Fruit fly (Drosophila melanogaster) whole organism, prepupa: ENCODE measurements around the gene Indy.

Source experiments
- Blimp-1 ChIP-seq: fragments of 200-800 bp; sonication (Bioruptor generic); optimal IDR thresholded peaks from 3 replicates; lab custom pipeline; 2017; ENCODE audit warnings: missing biosample characterization, missing genetic modification characterization, mild to moderate bottlenecking, moderate library complexity, missing genetic modification reagents
- CG10631 ChIP-seq: fragments of 200-800 bp; sonication (Bioruptor generic); optimal IDR thresholded peaks from 2 replicates; lab custom pipeline; 2016; ENCODE audit warnings: missing biosample characterization, missing genetic modification characterization
- CG10669 ChIP-seq: fragments of 200-800 bp; sonication (Bioruptor generic); optimal IDR thresholded peaks from 3 replicates; lab custom pipeline; 2018; ENCODE audit warnings: missing biosample characterization, mild to moderate bottlenecking, missing genetic modification characterization, moderate library complexity
- CG11294 ChIP-seq: fragments of 200-800 bp; sonication (Bioruptor generic); IDR thresholded peaks from 2 replicates; pipeline ENCODE4 v1.3.6; 2022; ENCODE audit warnings: missing biosample characterization, missing genetic modification characterization
- CG11762 ChIP-seq: fragments of 200-800 bp; sonication (Bioruptor generic); optimal IDR thresholded peaks from 3 replicates; lab custom pipeline; 2016; ENCODE audit warnings: missing biosample characterization, missing genetic modification characterization; ENCODE audit not compliant: insufficient read depth
- CG15336 ChIP-seq: fragments of 200-800 bp; sonication (Bioruptor generic); IDR thresholded peaks from 2 replicates; pipeline ENCODE4 v1.3.6; 2022; ENCODE audit warnings: missing biosample characterization, missing genetic modification characterization
- CG1621 ChIP-seq: fragments of 200-800 bp; sonication (Bioruptor generic); optimal IDR thresholded peaks from 3 replicates; lab custom pipeline; 2018; ENCODE audit warnings: missing biosample characterization, mild to moderate bottlenecking, missing genetic modification characterization
- CG16779 ChIP-seq: fragments of 200-800 bp; sonication (Bioruptor generic); optimal IDR thresholded peaks from 3 replicates; lab custom pipeline; 2017; ENCODE audit warnings: missing biosample characterization, mild to moderate bottlenecking, missing genetic modification characterization
- CG31627 ChIP-seq: fragments of 200-800 bp; sonication (Bioruptor generic); optimal IDR thresholded peaks from 3 replicates; lab custom pipeline; 2016; ENCODE audit warnings: missing biosample characterization, missing genetic modification characterization
- CG32006 ChIP-seq: fragments of 200-800 bp; sonication (Bioruptor generic); optimal IDR thresholded peaks from 3 replicates; lab custom pipeline; 2017; ENCODE audit warnings: missing biosample characterization, mild to moderate bottlenecking, missing genetic modification characterization
- CG34406 ChIP-seq: fragments of 200-800 bp; sonication (Bioruptor generic); optimal IDR thresholded peaks from 3 replicates; lab custom pipeline; 2016; ENCODE audit warnings: missing biosample characterization, missing genetic modification characterization
- CG3919 ChIP-seq: fragments of 200-800 bp; sonication (Bioruptor generic); optimal IDR thresholded peaks from 3 replicates; lab custom pipeline; 2016; ENCODE audit warnings: missing biosample characterization, missing genetic modification characterization
- CG4318 ChIP-seq: fragments of 200-800 bp; sonication (Bioruptor generic); optimal IDR thresholded peaks from 3 replicates; lab custom pipeline; 2017; ENCODE audit warnings: missing biosample characterization, mild to moderate bottlenecking, missing genetic modification characterization
- CG6163 ChIP-seq: fragments of 200-800 bp; sonication (Bioruptor generic); IDR thresholded peaks from 3 replicates; pipeline ENCODE4 v1.3.6; 2022; ENCODE audit warnings: missing biosample characterization, missing genetic modification characterization
- CG6276 ChIP-seq: fragments of 200-800 bp; sonication (Bioruptor generic); optimal IDR thresholded peaks from 2 replicates; lab custom pipeline; 2017; ENCODE audit warnings: missing biosample characterization, mild to moderate bottlenecking, missing genetic modification characterization
- CG6792 ChIP-seq: fragments of 200-800 bp; sonication (Bioruptor generic); optimal IDR thresholded peaks from 3 replicates; lab custom pipeline; 2016; ENCODE audit warnings: missing biosample characterization, missing genetic modification characterization
- CG6808 ChIP-seq: fragments of 200-800 bp; sonication (Bioruptor generic); optimal IDR thresholded peaks from 3 replicates; lab custom pipeline; 2017; ENCODE audit warnings: missing biosample characterization, missing genetic modification characterization, mild to moderate bottlenecking, moderate library complexity, missing genetic modification reagents
- CG6854 ChIP-seq: fragments of 200-800 bp; sonication (Bioruptor generic); optimal IDR thresholded peaks from 2 replicates; lab custom pipeline; 2017; ENCODE audit warnings: missing biosample characterization, mild to moderate bottlenecking, missing genetic modification characterization
- CG7368 ChIP-seq: fragments of 200-800 bp; sonication (Bioruptor generic); optimal IDR thresholded peaks from 3 replicates; lab custom pipeline; 2016; ENCODE audit warnings: missing biosample characterization, missing genetic modification characterization
- CG8119 ChIP-seq: fragments of 200-800 bp; sonication (Bioruptor generic); IDR thresholded peaks from 3 replicates; pipeline ENCODE4 v1.3.6; 2022; ENCODE audit warnings: missing biosample characterization, missing genetic modification characterization
- CG8319 ChIP-seq: fragments of 200-800 bp; sonication (Bioruptor generic); optimal IDR thresholded peaks from 3 replicates; lab custom pipeline; 2016; ENCODE audit warnings: missing biosample characterization, missing genetic modification characterization
- CG8632 ChIP-seq: fragments of 200-800 bp; sonication (Bioruptor generic); optimal IDR thresholded peaks from 3 replicates; lab custom pipeline; 2016; ENCODE audit warnings: missing biosample characterization, missing genetic modification characterization
- CG9139 ChIP-seq: fragments of 200-800 bp; sonication (Bioruptor generic); optimal IDR thresholded peaks from 3 replicates; lab custom pipeline; 2017; ENCODE audit warnings: missing biosample characterization, mild to moderate bottlenecking, missing genetic modification characterization
- Eip75B ChIP-seq: fragments of 200-800 bp; sonication (Bioruptor generic); optimal IDR thresholded peaks from 3 replicates; lab custom pipeline; 2016; ENCODE audit warnings: missing biosample characterization, missing genetic modification characterization
- Eip78C ChIP-seq: fragments of 200-800 bp; sonication (Bioruptor generic); peaks from one replicate; lab custom pipeline; 2016; ENCODE audit warnings: missing biosample characterization, missing genetic modification characterization
- Eip93F ChIP-seq: fragments of 200-800 bp; sonication (Bioruptor generic); optimal IDR thresholded peaks from 2 replicates; lab custom pipeline; 2016; ENCODE audit warnings: missing biosample characterization, mild to moderate bottlenecking, missing genetic modification characterization
- Ets96B ChIP-seq: fragments of 200-800 bp; optimal IDR thresholded peaks from 2 replicates; lab custom pipeline; 2019; ENCODE audit warnings: missing biosample characterization, mild to moderate bottlenecking, missing genetic modification characterization, moderate library complexity
- Gug ChIP-seq: fragments of 200-800 bp; sonication (Bioruptor generic); IDR thresholded peaks from 2 replicates; pipeline ENCODE4 v1.3.6; 2022; ENCODE audit warnings: missing biosample characterization, missing genetic modification characterization
- Hr38 ChIP-seq: sonication (Bioruptor generic); optimal IDR thresholded peaks from 2 replicates; lab custom pipeline; 2016; ENCODE audit warnings: missing biosample characterization, missing genetic modification characterization
- Hr39 ChIP-seq: fragments of 200-800 bp; sonication (Bioruptor generic); optimal IDR thresholded peaks from 2 replicates; lab custom pipeline; 2016; ENCODE audit warnings: missing biosample characterization, missing genetic modification characterization
- Hr4 ChIP-seq: fragments of 200-800 bp; sonication (Bioruptor generic); optimal IDR thresholded peaks from 3 replicates; lab custom pipeline; 2016; ENCODE audit warnings: missing biosample characterization, missing genetic modification characterization
- Lpt ChIP-seq: fragments of 200-800 bp; sonication (Bioruptor generic); optimal IDR thresholded peaks from 3 replicates; lab custom pipeline; 2016; ENCODE audit warnings: missing biosample characterization, missing genetic modification characterization
- Met ChIP-seq: fragments of 200-800 bp; sonication (Bioruptor generic); optimal IDR thresholded peaks from 3 replicates; lab custom pipeline; 2016; ENCODE audit warnings: missing biosample characterization, missing genetic modification characterization
- OdsH ChIP-seq: fragments of 200-800 bp; sonication (Bioruptor generic); optimal IDR thresholded peaks from 3 replicates; lab custom pipeline; 2016; ENCODE audit warnings: missing biosample characterization, missing genetic modification characterization
- Smox ChIP-seq: fragments of 200-800 bp; sonication (Bioruptor generic); optimal IDR thresholded peaks from 3 replicates; lab custom pipeline; 2016; ENCODE audit warnings: missing biosample characterization, missing genetic modification characterization
- Sox102F ChIP-seq: fragments of 200-800 bp; sonication (Bioruptor generic); optimal IDR thresholded peaks from 2 replicates; lab custom pipeline; 2016; ENCODE audit warnings: missing biosample characterization, mild to moderate bottlenecking, missing genetic modification characterization
- Sox14 ChIP-seq: fragments of 200-800 bp; sonication (Bioruptor generic); optimal IDR thresholded peaks from 3 replicates; lab custom pipeline; 2016; ENCODE audit warnings: missing biosample characterization, missing genetic modification characterization
- achi ChIP-seq: fragments of 200-800 bp; sonication (Bioruptor generic); optimal IDR thresholded peaks from 3 replicates; lab custom pipeline; 2016; ENCODE audit warnings: missing biosample characterization, missing genetic modification characterization
- cyc ChIP-seq: fragments of 200-800 bp; sonication (Bioruptor generic); optimal IDR thresholded peaks from 3 replicates; lab custom pipeline; 2016; ENCODE audit warnings: missing biosample characterization, missing genetic modification characterization
- dsx ChIP-seq: fragments of 200-800 bp; optimal IDR thresholded peaks from 3 replicates; lab custom pipeline; 2019; ENCODE audit warnings: missing biosample characterization, mild to moderate bottlenecking, missing genetic modification characterization, moderate library complexity; ENCODE audit not compliant: poor library complexity, severe bottlenecking
- eg ChIP-seq: fragments of 200-800 bp; sonication (Bioruptor generic); IDR thresholded peaks from 3 replicates; pipeline ENCODE4 v1.3.6; 2022; ENCODE audit warnings: missing biosample characterization, missing genetic modification characterization
- esn ChIP-seq: fragments of 200-800 bp; sonication (Bioruptor generic); optimal IDR thresholded peaks from 2 replicates; lab custom pipeline; 2016; ENCODE audit warnings: missing biosample characterization, mild to moderate bottlenecking, missing genetic modification characterization, moderate library complexity
- fd85E ChIP-seq: fragments of 200-800 bp; sonication (Bioruptor generic); optimal IDR thresholded peaks from 3 replicates; lab custom pipeline; 2016; ENCODE audit warnings: missing biosample characterization, missing genetic modification characterization
- fkh ChIP-seq: fragments of 200-800 bp; sonication (Bioruptor generic); optimal IDR thresholded peaks from 3 replicates; lab custom pipeline; 2017; ENCODE audit warnings: missing biosample characterization, mild to moderate bottlenecking, missing genetic modification characterization, moderate library complexity
- lz ChIP-seq: fragments of 200-800 bp; sonication (Bioruptor generic); optimal IDR thresholded peaks from 3 replicates; lab custom pipeline; 2016; ENCODE audit warnings: missing biosample characterization, missing genetic modification characterization
- net ChIP-seq: fragments of 200-800 bp; sonication (Bioruptor generic); optimal IDR thresholded peaks from 3 replicates; lab custom pipeline; 2016; ENCODE audit warnings: missing biosample characterization, missing genetic modification characterization
- pdm3 ChIP-seq: fragments of 200-800 bp; sonication (Bioruptor generic); optimal IDR thresholded peaks from 3 replicates; lab custom pipeline; 2016; ENCODE audit warnings: missing biosample characterization, missing genetic modification characterization
- spab ChIP-seq: fragments of 200-800 bp; sonication (Bioruptor generic); optimal IDR thresholded peaks from 2 replicates; lab custom pipeline; 2017; ENCODE audit warnings: missing biosample characterization, mild to moderate bottlenecking, missing genetic modification characterization, missing genetic modification reagents
- ss ChIP-seq, 2 experiments: fragments of 200-800 bp; sonication (Bioruptor generic); optimal IDR thresholded peaks; 2 replicates in 1 of 2; 3 replicates in 1 of 2; lab custom pipeline; 2017 to 2018; ENCODE audit warnings: mild to moderate bottlenecking in 2 of 2, missing biosample characterization in 2 of 2, missing genetic modification characterization in 2 of 2, moderate library complexity in 1 of 2
- svp ChIP-seq: fragments of 200-800 bp; sonication (Bioruptor generic); peaks from one replicate; lab custom pipeline; 2016; ENCODE audit warnings: missing biosample characterization, missing genetic modification characterization
- topi ChIP-seq: fragments of 200-800 bp; sonication (Bioruptor generic); optimal IDR thresholded peaks from 3 replicates; lab custom pipeline; 2016; ENCODE audit warnings: missing biosample characterization, missing genetic modification characterization
- vri ChIP-seq: fragments of 200-800 bp; sonication (Bioruptor generic); optimal IDR thresholded peaks from 3 replicates; lab custom pipeline; 2016; ENCODE audit warnings: missing biosample characterization, mild to moderate bottlenecking, missing genetic modification characterization

Indy gene

dm6 chr3L:18790630-18791167 lies 55.4 kb downstream of the Indy start:
- TF ChIP-seq fkh (GFP tag; lab: Kevin White, UChicago) (no peak), Blimp-1 (GFP tag; lab: Kevin White, UChicago) (peak; percentile 72), esn (peak; percentile 43), CG10669 (peak; percentile 59), Lpt (GFP tag; lab: Kevin White, UChicago) (peak; percentile 87), CG6808 (GFP tag; lab: Kevin White, UChicago) (peak; percentile 81), dsx (GFP tag; lab: Kevin White, UChicago) (peak; percentile 26), CG8632 (no peak), Ets96B (tag; lab: Kevin White, UChicago) (peak; percentile 59), Met (no peak), Smox (GFP tag; lab: Kevin White, UChicago) (peak; percentile 4), CG11762 (GFP tag; lab: Kevin White, UChicago) (peak; percentile 62), ss (GFP tag; optimal IDR thresholded peaks at IDR 0.05; lab: Kevin White, UChicago) (peak in 1 of 2 experiments; percentile 78), CG6163 (GFP tag; lab: Robert Waterston, UW) (peak; percentile 93), CG6792 (GFP tag; lab: Kevin White, UChicago) (no peak), eg (GFP tag; lab: Robert Waterston, UW) (peak; percentile 95), CG4318 (GFP tag; lab: Kevin White, UChicago) (no peak), topi (GFP tag; lab: Kevin White, UChicago) (peak; percentile 14), CG1621 (tag; lab: Kevin White, UChicago) (peak; percentile 75), CG31627 (no peak), CG34406 (GFP tag; lab: Kevin White, UChicago) (no peak), CG15336 (GFP tag; lab: Robert Waterston, UW) (peak; percentile 77), Eip78C (peak; percentile 85), fd85E (no peak), CG8119 (peak; percentile 91), CG8319 (GFP tag; lab: Kevin White, UChicago) (no peak), vri (GFP tag; lab: Kevin White, UChicago) (peak; percentile 77), Sox14 (GFP tag; lab: Kevin White, UChicago) (no peak), CG11294 (GFP tag; lab: Robert Waterston, UW) (no peak; the same call in 1 of the 2 replicates), CG6854 (peak; percentile 38), achi (GFP tag; lab: Kevin White, UChicago) (peak; percentile 56), pdm3 (GFP tag; lab: Kevin White, UChicago) (peak; percentile 16), net (GFP tag; lab: Kevin White, UChicago) (peak; percentile 74), CG16779 (peak; percentile 74), Hr38 (GFP tag; lab: Kevin White, UChicago) (no peak), Eip75B (GFP tag; lab: Kevin White, UChicago) (peak; percentile 55), Eip93F (GFP tag; lab: Kevin White, UChicago) (no peak), Hr4 (GFP tag; lab: Kevin White, UChicago) (peak; percentile 7), CG32006 (GFP tag; lab: Kevin White, UChicago) (peak; percentile 70), CG9139 (GFP tag; lab: Kevin White, UChicago) (peak; percentile 74), Sox102F (GFP tag; lab: Kevin White, UChicago) (peak; percentile 32), svp (peak; percentile 52), Hr39 (no peak), CG7368 (GFP tag; lab: Kevin White, UChicago) (peak; percentile 3), cyc (no peak), CG6276 (GFP tag; lab: Kevin White, UChicago) (peak; percentile 92), OdsH (peak; percentile 21), Gug (GFP tag; lab: Robert Waterston, UW) (peak; percentile 72), spab (GFP tag; lab: Kevin White, UChicago) (peak; percentile 77), CG3919 (peak; percentile 13), lz (GFP tag; lab: Kevin White, UChicago) (no peak), CG10631 (GFP tag; lab: Kevin White, UChicago) (peak; percentile 6)
